Fruit fly (Drosophila melanogaster) whole organism, embryonic: Measurements from ENCODE around the gene ScpX.

ENCODE experiments used
- Adf1 ChIP-seq: fragments of 200-800 bp; sonication (Bioruptor generic); IDR thresholded peaks from 2 replicates; pipeline ENCODE4 v1.3.6; 2022; ENCODE audit warnings: missing biosample characterization, missing genetic modification characterization
- Awh ChIP-seq: fragments of 200-800 bp; sonication (Bioruptor generic); IDR thresholded peaks from 2 replicates; pipeline ENCODE4, ENCODE4 v1.3.6; 2022; ENCODE audit warnings: missing biosample characterization, missing genetic modification characterization
- CG1024 ChIP-seq: fragments of 200-800 bp; sonication (Bioruptor generic); IDR thresholded peaks from 2 replicates; pipeline ENCODE4 v1.3.6; 2022; ENCODE audit warnings: missing biosample characterization, missing genetic modification characterization
- CG10321 ChIP-seq: fragments of 200-800 bp; sonication (Bioruptor generic); IDR thresholded peaks from 2 replicates; pipeline ENCODE4 v1.3.6; 2022; ENCODE audit warnings: missing biosample characterization, missing genetic modification characterization
- CG11093 ChIP-seq: fragments of 200-800 bp; sonication (Bioruptor generic); IDR thresholded peaks from 3 replicates; pipeline ENCODE4 v1.3.6; 2022; ENCODE audit warnings: missing biosample characterization, missing genetic modification characterization
- CG13287 ChIP-seq: fragments of 200-800 bp; sonication (Bioruptor generic); IDR thresholded peaks from 2 replicates; pipeline ENCODE4 v1.3.6; 2022; ENCODE audit warnings: missing biosample characterization, missing genetic modification characterization; ENCODE audit not compliant: partially characterized antibody
- CG1647 ChIP-seq: fragments of 200-800 bp; sonication (Bioruptor generic); optimal IDR thresholded peaks from 3 replicates; lab custom pipeline; 2016; ENCODE audit warnings: missing biosample characterization, missing genetic modification characterization
- CG17385 ChIP-seq: fragments of 200-800 bp; sonication (Bioruptor generic); optimal IDR thresholded peaks from 3 replicates; lab custom pipeline; 2018; ENCODE audit warnings: missing biosample characterization, mild to moderate bottlenecking, missing genetic modification characterization
- CG17802 ChIP-seq: fragments of 200-800 bp; sonication (Bioruptor generic); optimal IDR thresholded peaks from 2 replicates; lab custom pipeline; 2018; ENCODE audit warnings: missing biosample characterization, mild to moderate bottlenecking, missing genetic modification characterization, moderate library complexity
- CG1832 ChIP-seq: fragments of 200-800 bp; sonication (Bioruptor generic); optimal IDR thresholded peaks from 2 replicates; lab custom pipeline; 2017; ENCODE audit warnings: missing biosample characterization, mild to moderate bottlenecking, missing genetic modification characterization, inconsistent platforms
- CG4360 ChIP-seq: fragments of 200-800 bp; sonication (Bioruptor generic); IDR thresholded peaks from 2 replicates; pipeline ENCODE4 v1.3.6; 2022; ENCODE audit warnings: missing biosample characterization, missing genetic modification characterization
- CG43689 ChIP-seq: fragments of 200-800 bp; sonication (Bioruptor generic); IDR thresholded peaks from 2 replicates; pipeline ENCODE4 v1.3.6; 2022; ENCODE audit warnings: missing biosample characterization, missing genetic modification characterization
- CG6175 ChIP-seq: fragments of 200-800 bp; sonication (Bioruptor generic); IDR thresholded peaks from 3 replicates; pipeline ENCODE4 v1.3.6; 2022; ENCODE audit warnings: missing biosample characterization, missing genetic modification characterization
- CG7372 ChIP-seq: fragments of 200-800 bp; sonication (Bioruptor generic); IDR thresholded peaks from 2 replicates; pipeline ENCODE4 v1.3.6; 2022; ENCODE audit warnings: missing biosample characterization, missing genetic modification characterization
- CG7556 ChIP-seq: fragments of 200-800 bp; sonication (Bioruptor generic); optimal IDR thresholded peaks from 2 replicates; lab custom pipeline; 2017; ENCODE audit warnings: missing biosample characterization, mild to moderate bottlenecking, missing genetic modification characterization
- CG8478 ChIP-seq: fragments of >200 bp; optimal IDR thresholded peaks from 2 replicates; lab custom pipeline; 2018
- CG9215 ChIP-seq: fragments of 200-800 bp; sonication (Bioruptor generic); IDR thresholded peaks from 2 replicates; pipeline ENCODE4 v1.3.6; 2022; ENCODE audit warnings: missing biosample characterization, missing genetic modification characterization
- CG9437 ChIP-seq: fragments of 200-800 bp; sonication (Bioruptor generic); optimal IDR thresholded peaks from 2 replicates; lab custom pipeline; 2018; ENCODE audit warnings: missing biosample characterization, mild to moderate bottlenecking, missing genetic modification characterization
- CG9797 ChIP-seq: fragments of 200-800 bp; sonication (Bioruptor generic); optimal IDR thresholded peaks from 3 replicates; lab custom pipeline; 2018; ENCODE audit warnings: missing biosample characterization, mild to moderate bottlenecking, missing genetic modification characterization
- Dek ChIP-seq: fragments of 200-800 bp; sonication (Bioruptor generic); optimal IDR thresholded peaks from 3 replicates; lab custom pipeline; 2019; ENCODE audit warnings: missing biosample characterization, mild to moderate bottlenecking, missing genetic modification characterization, moderate library complexity
- Dref ChIP-seq: fragments of 200-800 bp; sonication (Bioruptor generic); IDR thresholded peaks from 2 replicates; pipeline ENCODE4 v1.3.6; 2022; ENCODE audit warnings: missing biosample characterization, missing genetic modification characterization
- E2f2 ChIP-seq: fragments of 200-800 bp; sonication (Bioruptor generic); IDR thresholded peaks from 2 replicates; pipeline ENCODE4 v1.3.6; 2022; ENCODE audit warnings: missing biosample characterization, missing genetic modification characterization
- Hey ChIP-seq: fragments of 200-800 bp; sonication (Bioruptor generic); optimal IDR thresholded peaks from 3 replicates; lab custom pipeline; 2018; ENCODE audit warnings: missing biosample characterization, mild to moderate bottlenecking, missing genetic modification characterization
- HmgZ ChIP-seq: fragments of 200-800 bp; sonication (Bioruptor generic); optimal IDR thresholded peaks from 2 replicates; lab custom pipeline; 2018; ENCODE audit warnings: missing biosample characterization, mild to moderate bottlenecking, missing genetic modification characterization
- Jarid2 ChIP-seq: fragments of 200-800 bp; sonication (Bioruptor generic); optimal IDR thresholded peaks from 3 replicates; lab custom pipeline; 2017; ENCODE audit warnings: mild to moderate bottlenecking, missing biosample characterization, missing genetic modification reagents, missing genetic modification characterization
- Med ChIP-seq: fragments of 200-800 bp; sonication (Bioruptor generic); peaks from one replicate; lab custom pipeline; 2016; ENCODE audit warnings: missing biosample characterization, missing genetic modification characterization, mild to moderate bottlenecking, inconsistent platforms, moderate library complexity
- Nf-YB ChIP-seq: fragments of 200-800 bp; sonication (Bioruptor generic); optimal IDR thresholded peaks from 3 replicates; lab custom pipeline; 2019; ENCODE audit warnings: missing biosample characterization, mild to moderate bottlenecking, missing genetic modification characterization, moderate library complexity
- Nf-YC ChIP-seq: fragments of 200-800 bp; optimal IDR thresholded peaks from 3 replicates; lab custom pipeline; 2019; ENCODE audit warnings: missing biosample characterization, mild to moderate bottlenecking, missing genetic modification characterization, moderate library complexity
- NfI ChIP-seq: fragments of 200-800 bp; sonication (Bioruptor generic); optimal IDR thresholded peaks from 3 replicates; lab custom pipeline; 2018; ENCODE audit warnings: missing biosample characterization, mild to moderate bottlenecking, missing genetic modification characterization, moderate library complexity
- Pdp1 ChIP-seq, 2 experiments: fragments of 200-800 bp; sonication (Bioruptor generic); optimal IDR thresholded peaks; 3 replicates each; lab custom pipeline; 2016; ENCODE audit warnings: missing biosample characterization in 2 of 2, missing genetic modification characterization in 2 of 2, mild to moderate bottlenecking in 1 of 2, moderate library complexity in 1 of 2
- Trl ChIP-seq, 3 experiments: fragments of >200 bp in 2 of 3; fragments of 200-800 bp in 1 of 3; sonication (Bioruptor generic) in 1 of 3; optimal IDR thresholded peaks; 2 replicates in 1 of 3; 3 replicates in 2 of 3; lab custom pipeline; 2016 to 2017; ENCODE audit warnings: missing biosample characterization in 1 of 3, missing genetic modification characterization in 1 of 3
- abd-A ChIP-seq: fragments of 200-800 bp; sonication (Bioruptor generic); optimal IDR thresholded peaks from 3 replicates; lab custom pipeline; 2019; ENCODE audit warnings: missing biosample characterization, mild to moderate bottlenecking, missing genetic modification characterization, moderate library complexity
- al ChIP-seq: fragments of 200-800 bp; sonication (Bioruptor generic); IDR thresholded peaks from 2 replicates; pipeline ENCODE4 v1.3.6; 2022; ENCODE audit warnings: missing biosample characterization, missing genetic modification characterization
- cas ChIP-seq: fragments of 200-800 bp; sonication (Bioruptor generic); IDR thresholded peaks from 2 replicates; pipeline ENCODE4 v1.3.6; 2022; ENCODE audit warnings: missing biosample characterization, missing genetic modification characterization
- cg ChIP-seq: fragments of 200-800 bp; sonication (Bioruptor generic); optimal IDR thresholded peaks from 3 replicates; lab custom pipeline; 2019; ENCODE audit warnings: missing biosample characterization, mild to moderate bottlenecking, missing genetic modification characterization, moderate library complexity
- croc ChIP-seq: fragments of 200-800 bp; sonication (Bioruptor generic); conservative IDR thresholded peaks from 3 replicates; pipeline ENCODE4 v1.3.6; 2022; ENCODE audit warnings: missing biosample characterization, missing genetic modification characterization
- dimm ChIP-seq: fragments of 200-800 bp; sonication (Bioruptor generic); IDR thresholded peaks from 2 replicates; pipeline ENCODE4 v1.3.6; 2022; ENCODE audit warnings: missing biosample characterization, missing genetic modification characterization
- gsb ChIP-seq: fragments of 200-800 bp; sonication (Bioruptor generic); IDR thresholded peaks from 2 replicates; pipeline ENCODE4 v1.3.6; 2022; ENCODE audit warnings: missing biosample characterization, missing genetic modification characterization
- hb ChIP-seq: fragments of 200-800 bp; sonication (Bioruptor generic); IDR thresholded peaks from 3 replicates; pipeline ENCODE4 v1.3.6; 2022; ENCODE audit warnings: missing biosample characterization, missing genetic modification characterization; ENCODE audit not compliant: partially characterized antibody
- jigr1 ChIP-seq: fragments of 200-800 bp; sonication (Bioruptor generic); IDR thresholded peaks from 3 replicates; pipeline ENCODE4 v1.3.6; 2022; ENCODE audit warnings: missing biosample characterization, missing genetic modification characterization
- lov ChIP-seq, 2 experiments: fragments of 200-800 bp in 1 of 2; fragments of >200 bp in 1 of 2; sonication (Bioruptor generic) in 1 of 2; IDR thresholded peaks in 1 of 2; optimal IDR thresholded peaks in 1 of 2; 2 replicates in 1 of 2; 3 replicates in 1 of 2; pipeline versions ENCODE4 v1.3.6 to Lab custom; 2017 to 2022; ENCODE audit warnings: missing biosample characterization in 1 of 2, missing genetic modification characterization in 1 of 2
- onecut ChIP-seq: fragments of 200-800 bp; sonication (Bioruptor generic); IDR thresholded peaks from 2 replicates; pipeline ENCODE4 v1.3.6; 2022; ENCODE audit warnings: missing biosample characterization, missing genetic modification characterization
- slou ChIP-seq: fragments of 200-800 bp; sonication (Bioruptor generic); optimal IDR thresholded peaks from 3 replicates; lab custom pipeline; 2016; ENCODE audit warnings: missing biosample characterization, missing genetic modification characterization
- sr ChIP-seq: fragments of 200-800 bp; sonication (Bioruptor generic); IDR thresholded peaks from 3 replicates; pipeline ENCODE4 v1.3.6; 2022; ENCODE audit warnings: missing biosample characterization, missing genetic modification characterization
- tll ChIP-seq, 2 experiments: fragments of 200-800 bp in 1 of 2; fragments of >200 bp in 1 of 2; sonication (Bioruptor generic) in 1 of 2; optimal IDR thresholded peaks; 2 replicates each; lab custom pipeline; 2017 to 2019; ENCODE audit warnings: missing biosample characterization in 2 of 2, missing genetic modification characterization in 2 of 2, mild to moderate bottlenecking in 1 of 2, moderate library complexity in 1 of 2
- toy ChIP-seq: fragments of 200-800 bp; sonication (Bioruptor generic); IDR thresholded peaks from 2 replicates; pipeline ENCODE4 v1.3.6; 2022; ENCODE audit warnings: missing biosample characterization, missing genetic modification characterization
- zf30C ChIP-seq: fragments of 200-800 bp; sonication (Bioruptor generic); optimal IDR thresholded peaks from 3 replicates; lab custom pipeline; 2018; ENCODE audit warnings: missing biosample characterization, mild to moderate bottlenecking, missing genetic modification characterization
- zfh2 ChIP-seq: fragments of 200-800 bp; sonication (Bioruptor generic); optimal IDR thresholded peaks from 2 replicates; lab custom pipeline; 2016; ENCODE audit warnings: missing biosample characterization, missing genetic modification characterization

Gene ScpX

dm6 chr2L:18795917-18796402 is 35.1 kb upstream of the ScpX start (continued):
- peak; percentile 67; the same call in 2 of the 3 replicates for TF ChIP-seq sr (GFP tag; lab: Robert Waterston, UW)
- TF ChIP-seq CG1024 (GFP tag; lab: Robert Waterston, UW): no peak
- no peak for TF ChIP-seq abd-A
- TF ChIP-seq toy (GFP tag; lab: Robert Waterston, UW): no peak
- TF ChIP-seq Awh: no peak
- peak; percentile 60 for TF ChIP-seq CG4360 (GFP tag; lab: Robert Waterston, UW)
- TF ChIP-seq, all 482 proteins: peak for 28

dm6 chr2L:18796446-18796845 is 34.6 kb upstream of the ScpX start:
- TF ChIP-seq lov (optimal IDR thresholded peaks at IDR 0.05; lab: Kevin White, UChicago): no peak
- no peak for TF ChIP-seq lov (GFP tag; IDR thresholded peaks at IDR 0.05; lab: Robert Waterston, UW)
- TF ChIP-seq CG6175 (GFP tag; lab: Robert Waterston, UW): 0 out of 3 replicates have a peak, but pooled peaks have one; percentile 41
- no peak for TF ChIP-seq zfh2 (GFP tag; lab: Kevin White, UChicago)
- TF ChIP-seq Dek (tag; lab: Kevin White, UChicago): no peak
- TF ChIP-seq HmgZ (tag; lab: Kevin White, UChicago): no peak
- TF ChIP-seq CG17385 (GFP tag; lab: Kevin White, UChicago): no peak
- TF ChIP-seq Jarid2 (GFP tag; lab: Kevin White, UChicago): peak; percentile 32
- TF ChIP-seq onecut (GFP tag; lab: Robert Waterston, UW): no peak
- TF ChIP-seq sr (GFP tag; lab: Robert Waterston, UW): peak; percentile 30; the same call in 1 of the 3 replicates
- peak; percentile 2 for TF ChIP-seq CG9437 (GFP tag; lab: Kevin White, UChicago)
- TF ChIP-seq abd-A: no peak
- no peak for TF ChIP-seq CG13287
- TF ChIP-seq tll (GFP tag; optimal IDR thresholded peaks at IDR 0.05; lab: Kevin White, UChicago): no peak
- peak; percentile 92 for TF ChIP-seq CG7372
- peak in 1 of 2 experiments; percentile 87 for TF ChIP-seq Trl (optimal IDR thresholded peaks at IDR 0.05; lab: Kevin White, UChicago)
- no peak for TF ChIP-seq Trl (GFP tag; optimal IDR thresholded peaks at IDR 0.05; lab: Kevin White, UChicago)
- no peak for TF ChIP-seq cas
- TF ChIP-seq Pdp1 (GFP tag; optimal IDR thresholded peaks at IDR 0.05; lab: Kevin White, UChicago): peak in 1 of 2 experiments; percentile 73
- TF ChIP-seq CG43689 (GFP tag; lab: Robert Waterston, UW): no peak
- TF ChIP-seq jigr1 (GFP tag; lab: Robert Waterston, UW): no peak
- no peak for TF ChIP-seq al (GFP tag; lab: Robert Waterston, UW)
- no peak for TF ChIP-seq dimm (GFP tag; lab: Robert Waterston, UW)
- no peak for TF ChIP-seq CG1647
- TF ChIP-seq CG11093 (GFP tag; lab: Robert Waterston, UW): no peak
- TF ChIP-seq croc (GFP tag; lab: Robert Waterston, UW): no peak
- peak; percentile 64 for TF ChIP-seq Nf-YB (GFP tag; lab: Kevin White, UChicago)
- TF ChIP-seq CG10321: peak; percentile 92
- TF ChIP-seq hb (GFP tag; lab: Robert Waterston, UW): 0 out of 3 replicates have a peak, but pooled peaks have one; percentile 19
- TF ChIP-seq Dref (GFP tag; lab: Robert Waterston, UW): no peak
- no peak for TF ChIP-seq zf30C (GFP tag; lab: Kevin White, UChicago)
- TF ChIP-seq Med (GFP tag; lab: Kevin White, UChicago): peak; percentile 75
- TF ChIP-seq CG1832 (GFP tag; lab: Kevin White, UChicago): peak; percentile 52
- peak; percentile 64 for TF ChIP-seq CG8478 (lab: Kevin White, UChicago)
- peak; percentile 91 for TF ChIP-seq Adf1 (GFP tag; lab: Robert Waterston, UW)

- TF ChIP-seq NfI (GFP tag; lab: Kevin White, UChicago) (no peak), Hey (tag; lab: Kevin White, UChicago) (no peak), CG9215 (GFP tag; lab: Robert Waterston, UW) (no peak), cg (GFP tag; lab: Kevin White, UChicago) (peak; percentile 12), lov (optimal IDR thresholded peaks at IDR 0.05; lab: Kevin White, UChicago) (no peak), lov (GFP tag; IDR thresholded peaks at IDR 0.05; lab: Robert Waterston, UW) (0 out of 3 replicates have a peak, but pooled peaks have one; percentile 29), CG17802 (tag; lab: Kevin White, UChicago) (peak; percentile 66), slou (no peak), CG9797 (GFP tag; lab: Kevin White, UChicago) (no peak), croc (GFP tag; lab: Robert Waterston, UW) (no peak), E2f2 (no peak), Nf-YC (tag; lab: Kevin White, UChicago) (no peak), gsb (GFP tag; lab: Robert Waterston, UW) (no peak), CG7556 (GFP tag; lab: Kevin White, UChicago) (no peak)
Measured at dm6 chr2L:18801704-18802103, 29.3 kb upstream of the ScpX start.
